6 fruit fly cellular contexts compared by ENCODE assay signal in genomic region chrX:7944772-7945722, dm6.
TF ChIP-seq lines count a peak whose summit lies in the region.

No protein-coding gene starts in this region.

- TF ChIP-seq CTCF in whole organism, embryonic (GFP tag; optimal IDR thresholded peaks at IDR 0.05; lab: Kevin White, UChicago), result no peak

TF ChIP-seq in whole organism, 6 proteins besides CTCF, POLR2A, EP300 and RAD21:
- TF ChIP-seq Dll (optimal IDR thresholded peaks at IDR 0.05; lab: Kevin White, UChicago), result peak; percentile 94
- TF ChIP-seq usp (GFP tag; optimal IDR thresholded peaks at IDR 0.05; lab: Kevin White, UChicago), result no peak

TF ChIP-seq in whole organism, adult, 20 proteins besides CTCF, POLR2A, EP300 and RAD21 (continues in another document):
- TF ChIP-seq CG5204 (GFP tag; optimal IDR thresholded peaks at IDR 0.05; lab: Kevin White, UChicago) (no peak), Crg-1 (GFP tag; optimal IDR thresholded peaks at IDR 0.05; lab: Kevin White, UChicago) (no peak), Clk (GFP tag; optimal IDR thresholded peaks at IDR 0.05; lab: Kevin White, UChicago) (no peak), CG7045 (GFP tag; optimal IDR thresholded peaks at IDR 0.05; lab: Kevin White, UChicago) (peak; percentile 33), CG11617 (GFP tag; optimal IDR thresholded peaks at IDR 0.05; lab: Kevin White, UChicago) (peak; percentile 15), Hr96 (GFP tag; optimal IDR thresholded peaks at IDR 0.05; lab: Kevin White, UChicago) (no peak), CG14711 (tag; optimal IDR thresholded peaks at IDR 0.05; lab: Kevin White, UChicago) (peak; percentile 53), cnc (optimal IDR thresholded peaks at IDR 0.05; lab: Kevin White, UChicago) (no peak), CG7101 (tag; optimal IDR thresholded peaks at IDR 0.05; lab: Kevin White, UChicago) (peak; percentile 37), CG12768 (GFP tag; optimal IDR thresholded peaks at IDR 0.05; lab: Kevin White, UChicago) (no peak), CG1620 (GFP tag; optimal IDR thresholded peaks at IDR 0.05; lab: Kevin White, UChicago) (no peak), ovo (GFP tag; optimal IDR thresholded peaks at IDR 0.05; lab: Kevin White, UChicago) (peak; percentile 95), pad (GFP tag; optimal IDR thresholded peaks at IDR 0.05; lab: Kevin White, UChicago) (peak; percentile 61), bab1 (GFP tag; optimal IDR thresholded peaks at IDR 0.05; lab: Kevin White, UChicago) (peak; percentile 72), CG33017 (tag; optimal IDR thresholded peaks at IDR 0.05; lab: Kevin White, UChicago) (no peak), toe (GFP tag; optimal IDR thresholded peaks at IDR 0.05; lab: Kevin White, UChicago) (peak; percentile 24), kay (GFP tag; lab: Kevin White, UChicago; ENCODE audit: borderline replicate concordance) (no peak), tj (GFP tag; optimal IDR thresholded peaks at IDR 0.05; lab: Kevin White, UChicago) (peak; percentile 100)

TF ChIP-seq in whole organism, embryonic, 481 proteins besides CTCF, POLR2A, EP300 and RAD21 (continues in another document):
- peak; percentile 12 for TF ChIP-seq CG17829 (tag; optimal IDR thresholded peaks at IDR 0.05; lab: Kevin White, UChicago)
- peak; percentile 41 for TF ChIP-seq CG31441 (GFP tag; IDR thresholded peaks at IDR 0.05; lab: Robert Waterston, UW)
- peak; percentile 85 for TF ChIP-seq Med (GFP tag; lab: Kevin White, UChicago)
- peak in 1 of 2 experiments; percentile 28 for TF ChIP-seq dpn (GFP tag; optimal IDR thresholded peaks at IDR 0.05; lab: Kevin White, UChicago)
- TF ChIP-seq Sox102F (GFP tag; optimal IDR thresholded peaks at IDR 0.05; lab: Kevin White, UChicago), result peak; percentile 49
- no peak for TF ChIP-seq MBD-R2 (GFP tag; IDR thresholded peaks at IDR 0.05; lab: Robert Waterston, UW)
- no peak for TF ChIP-seq CG14965 (GFP tag; optimal IDR thresholded peaks at IDR 0.05; lab: Kevin White, UChicago; ENCODE audit: borderline replicate concordance)
- TF ChIP-seq Nf-YB (GFP tag; optimal IDR thresholded peaks at IDR 0.05; lab: Kevin White, UChicago), result no peak
- no peak for TF ChIP-seq CG7271 (tag; optimal IDR thresholded peaks at IDR 0.05; lab: Kevin White, UChicago)
- TF ChIP-seq oc (tag; optimal IDR thresholded peaks at IDR 0.05; lab: Kevin White, UChicago), result peak; percentile 6
- peak; percentile 6; the same call in 1 of the 4 replicates for TF ChIP-seq chinmo (GFP tag; IDR thresholded peaks at IDR 0.05; lab: Robert Waterston, UW; ENCODE audit: partially characterized antibody)
- no peak for TF ChIP-seq CG3065 (GFP tag; optimal IDR thresholded peaks at IDR 0.05; lab: Kevin White, UChicago)
- 0 out of 2 replicates have a peak, but pooled peaks have one; percentile 28 for TF ChIP-seq HLH3B (GFP tag; IDR thresholded peaks at IDR 0.05; lab: Robert Waterston, UW)
- TF ChIP-seq TFAM (GFP tag; optimal IDR thresholded peaks at IDR 0.05; lab: Kevin White, UChicago), result no peak
- TF ChIP-seq D19A (tag; optimal IDR thresholded peaks at IDR 0.05; lab: Kevin White, UChicago), result peak; percentile 37
- TF ChIP-seq ems (GFP tag; optimal IDR thresholded peaks at IDR 0.05; lab: Kevin White, UChicago), result no peak
- no peak for TF ChIP-seq CG13775 (GFP tag; optimal IDR thresholded peaks at IDR 0.05; lab: Kevin White, UChicago)
- TF ChIP-seq Hmr (GFP tag; optimal IDR thresholded peaks at IDR 0.05; lab: Kevin White, UChicago), result peak; percentile 27

TF ChIP-seq in whole organism, prepupa, 60 proteins besides CTCF, POLR2A, EP300 and RAD21 (continues in another document):
- TF ChIP-seq ss (GFP tag; optimal IDR thresholded peaks at IDR 0.05; lab: Kevin White, UChicago) (peak; percentile 33 to 60), CG3032 (tag; optimal IDR thresholded peaks at IDR 0.05; lab: Kevin White, UChicago) (peak; percentile 54), Smox (GFP tag; optimal IDR thresholded peaks at IDR 0.05; lab: Kevin White, UChicago) (peak; percentile 68), CG6163 (GFP tag; IDR thresholded peaks at IDR 0.05; lab: Robert Waterston, UW) (peak; percentile 76; the same call in 1 of the 3 replicates), CG32006 (GFP tag; optimal IDR thresholded peaks at IDR 0.05; lab: Kevin White, UChicago) (peak; percentile 71), Hr39 (GFP tag; optimal IDR thresholded peaks at IDR 0.05; lab: Kevin White, UChicago) (peak; percentile 72), acj6 (GFP tag; optimal IDR thresholded peaks at IDR 0.05; lab: Kevin White, UChicago) (peak; percentile 56), CG11294 (GFP tag; IDR thresholded peaks at IDR 0.05; lab: Robert Waterston, UW) (no peak), topi (GFP tag; optimal IDR thresholded peaks at IDR 0.05; lab: Kevin White, UChicago) (peak; percentile 75), CG31627 (GFP tag; optimal IDR thresholded peaks at IDR 0.05; lab: Kevin White, UChicago) (peak; percentile 75), Sox102F (GFP tag; optimal IDR thresholded peaks at IDR 0.05; lab: Kevin White, UChicago) (peak; percentile 72), Met (GFP tag; optimal IDR thresholded peaks at IDR 0.05; lab: Kevin White, UChicago) (peak; percentile 71), Hr4 (GFP tag; optimal IDR thresholded peaks at IDR 0.05; lab: Kevin White, UChicago) (peak; percentile 68), cyc (GFP tag; optimal IDR thresholded peaks at IDR 0.05; lab: Kevin White, UChicago) (peak; percentile 75), CG6276 (GFP tag; optimal IDR thresholded peaks at IDR 0.05; lab: Kevin White, UChicago) (peak; percentile 51), CG6792 (GFP tag; optimal IDR thresholded peaks at IDR 0.05; lab: Kevin White, UChicago) (peak; percentile 60), CG8632 (GFP tag; optimal IDR thresholded peaks at IDR 0.05; lab: Kevin White, UChicago) (peak; percentile 36), Eip75B (GFP tag; optimal IDR thresholded peaks at IDR 0.05; lab: Kevin White, UChicago) (peak; percentile 57), CG10631 (GFP tag; optimal IDR thresholded peaks at IDR 0.05; lab: Kevin White, UChicago) (peak; percentile 66)

TF ChIP-seq in whole organism, pupa, 21 proteins besides CTCF, POLR2A, EP300 and RAD21 (continues in another document):
- peak; percentile 76 for TF ChIP-seq CG4496 (GFP tag; IDR thresholded peaks at IDR 0.05; lab: Robert Waterston, UW)
- TF ChIP-seq Pif1B (GFP tag; optimal IDR thresholded peaks at IDR 0.05; lab: Kevin White, UChicago), result peak; percentile 28
- peak; percentile 50; the same call in 1 of the 2 replicates for TF ChIP-seq CG10348 (GFP tag; IDR thresholded peaks at IDR 0.05; lab: Robert Waterston, UW)
- peak; percentile 52 for TF ChIP-seq CG15710 (tag; optimal IDR thresholded peaks at IDR 0.05; lab: Kevin White, UChicago)
- peak; percentile 46 for TF ChIP-seq EcR (GFP tag; optimal IDR thresholded peaks at IDR 0.05; lab: Kevin White, UChicago)
- TF ChIP-seq CG13204 (GFP tag; optimal IDR thresholded peaks at IDR 0.05; lab: Kevin White, UChicago), result no peak
- TF ChIP-seq CG9948 (tag; optimal IDR thresholded peaks at IDR 0.05; lab: Kevin White, UChicago), result peak; percentile 57
- peak; percentile 60 for TF ChIP-seq Pif1A (GFP tag; optimal IDR thresholded peaks at IDR 0.05; lab: Kevin White, UChicago)
- TF ChIP-seq D1 (tag; optimal IDR thresholded peaks at IDR 0.05; lab: Kevin White, UChicago), result no peak
- peak; percentile 73; the same call in 2 of the 3 replicates for TF ChIP-seq fd96Ca (GFP tag; IDR thresholded peaks at IDR 0.05; lab: Robert Waterston, UW)
- TF ChIP-seq Snoo (tag; optimal IDR thresholded peaks at IDR 0.05; lab: Kevin White, UChicago), result peak; percentile 60
- no peak; the same call in none of the 2 replicates for TF ChIP-seq CG12605 (GFP tag; IDR thresholded peaks at IDR 0.05; lab: Robert Waterston, UW)
- no peak for TF ChIP-seq rn (GFP tag; IDR thresholded peaks at IDR 0.05; lab: Robert Waterston, UW)
- no peak for TF ChIP-seq gl (tag; optimal IDR thresholded peaks at IDR 0.05; lab: Kevin White, UChicago)
- peak; percentile 30; the same call in 1 of the 2 replicates for TF ChIP-seq CG32121 (GFP tag; IDR thresholded peaks at IDR 0.05; lab: Robert Waterston, UW)
- peak; percentile 72 for TF ChIP-seq CG14655 (GFP tag; optimal IDR thresholded peaks at IDR 0.05; lab: Kevin White, UChicago)
- peak; percentile 17 for TF ChIP-seq CG34367 (tag; optimal IDR thresholded peaks at IDR 0.05; lab: Kevin White, UChicago)
- TF ChIP-seq CG17806 (tag; optimal IDR thresholded peaks at IDR 0.05; lab: Kevin White, UChicago), result peak; percentile 38
- TF ChIP-seq CG8301 (tag; optimal IDR thresholded peaks at IDR 0.05; lab: Kevin White, UChicago), result peak; percentile 65

TF ChIP-seq in whole organism, wandering third instar larva, 38 proteins besides CTCF, POLR2A, EP300 and RAD21 (continues in another document):
- peak; percentile 71 for TF ChIP-seq fru (GFP tag; optimal IDR thresholded peaks at IDR 0.05; lab: Kevin White, UChicago)
- no peak for TF ChIP-seq lola (GFP tag; optimal IDR thresholded peaks at IDR 0.05; lab: Kevin White, UChicago)
- TF ChIP-seq CG32264 (GFP tag; optimal IDR thresholded peaks at IDR 0.05; lab: Kevin White, UChicago), result peak; percentile 41
- no peak for TF ChIP-seq tai (GFP tag; optimal IDR thresholded peaks at IDR 0.05; lab: Kevin White, UChicago)
- peak; percentile 60 for TF ChIP-seq br (GFP tag; optimal IDR thresholded peaks at IDR 0.05; lab: Kevin White, UChicago)
- TF ChIP-seq foxo (GFP tag; optimal IDR thresholded peaks at IDR 0.05; lab: Kevin White, UChicago), result peak; percentile 24 to 65
- TF ChIP-seq Dfd (GFP tag; optimal IDR thresholded peaks at IDR 0.05; lab: Kevin White, UChicago), result no peak
- peak; percentile 5 for TF ChIP-seq CG9705 (GFP tag; optimal IDR thresholded peaks at IDR 0.05; lab: Kevin White, UChicago)
- TF ChIP-seq Hr83 (GFP tag; optimal IDR thresholded peaks at IDR 0.05; lab: Kevin White, UChicago; ENCODE audit: poor library complexity, severe bottlenecking), result peak; percentile 45
- peak; percentile 74 to 86 for TF ChIP-seq dl (GFP tag; optimal IDR thresholded peaks at IDR 0.05; lab: Kevin White, UChicago; ENCODE audit: insufficient read depth in 1 of 2, partially characterized antibody in 2 of 2)
- TF ChIP-seq usp (GFP tag; optimal IDR thresholded peaks at IDR 0.05; lab: Kevin White, UChicago), result no peak
- peak; percentile 50 for TF ChIP-seq Rel (GFP tag; optimal IDR thresholded peaks at IDR 0.05; lab: Kevin White, UChicago)
- peak; percentile 8 for TF ChIP-seq Rel (tag; optimal IDR thresholded peaks at IDR 0.05; lab: Kevin White, UChicago)
- TF ChIP-seq dsf (GFP tag; optimal IDR thresholded peaks at IDR 0.05; lab: Kevin White, UChicago; ENCODE audit: borderline replicate concordance), result no peak
- peak; percentile 79 for TF ChIP-seq ey (GFP tag; optimal IDR thresholded peaks at IDR 0.05; lab: Kevin White, UChicago)
- TF ChIP-seq Mio (GFP tag; optimal IDR thresholded peaks at IDR 0.05; lab: Kevin White, UChicago), result no peak
- no peak for TF ChIP-seq N (GFP tag; optimal IDR thresholded peaks at IDR 0.05; lab: Kevin White, UChicago)
- TF ChIP-seq Hnf4 (GFP tag; optimal IDR thresholded peaks at IDR 0.05; lab: Kevin White, UChicago), result peak; percentile 49
- no peak for TF ChIP-seq CrebA (GFP tag; optimal IDR thresholded peaks at IDR 0.05; lab: Kevin White, UChicago; ENCODE audit: borderline replicate concordance)
- peak; percentile 61 for TF ChIP-seq OdsH (GFP tag; optimal IDR thresholded peaks at IDR 0.05; lab: Kevin White, UChicago)
- no peak for TF ChIP-seq Hr78 (GFP tag; optimal IDR thresholded peaks at IDR 0.05; lab: Kevin White, UChicago)
- TF ChIP-seq HLH106 (tag; optimal IDR thresholded peaks at IDR 0.05; lab: Kevin White, UChicago), result peak; percentile 69
